Worm (Caenorhabditis elegans) whole organism, early embryonic: ENCODE measurements around the gene aagr-1.

Experiments
- ama-1 ChIP-seq: fragments of 150-350 bp; optimal IDR thresholded peaks from 2 replicates; lab custom pipeline; 2014
- sea-1 ChIP-seq: fragments of 200-800 bp; sonication (Bioruptor generic); conservative IDR thresholded peaks from 2 replicates; pipeline ENCODE4 v1.3.6; 2022; ENCODE audit warnings: missing genetic modification characterization, missing compliant biosample characterization

DNA sequence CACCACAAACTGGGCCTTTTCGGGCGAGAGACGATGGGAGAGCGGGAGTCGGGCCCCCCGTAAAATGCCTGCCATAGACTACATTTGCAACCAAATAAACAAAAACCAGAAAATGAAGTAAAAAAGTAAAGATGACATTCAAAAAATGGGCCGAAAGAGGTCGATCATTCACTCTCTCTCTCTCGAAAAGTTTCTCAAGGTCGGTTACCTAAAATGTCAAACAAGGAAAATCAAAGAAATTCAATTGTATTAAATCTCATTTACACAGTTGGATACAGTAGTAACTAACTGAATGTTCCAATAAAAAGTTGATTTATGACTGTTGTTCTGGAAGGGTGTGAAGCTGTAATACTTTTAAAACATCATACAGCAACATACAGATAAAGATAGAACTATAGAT lies 47.5 kb upstream of the aagr-1 start:
- TF ChIP-seq sea-1 (GFP tag; lab: Robert Waterston, UW) (no peak), ama-1 (lab: Kevin White, UChicago) (no peak)
